Fruit fly (Drosophila melanogaster) whole organism, wandering third instar larva: ENCODE measurements around the gene Mvd.

ENCODE experiments used
- Abd-B ChIP-seq: fragments of >200 bp; optimal IDR thresholded peaks from 2 replicates; lab custom pipeline; 2017; ENCODE audit warnings: missing biosample characterization, missing genetic modification characterization
- CG32264 ChIP-seq: fragments of 200-800 bp; sonication (Bioruptor generic); optimal IDR thresholded peaks from 2 replicates; lab custom pipeline; 2016; ENCODE audit warnings: missing biosample characterization, missing genetic modification characterization
- CG9705 ChIP-seq: fragments of 200-800 bp; sonication (Bioruptor generic); optimal IDR thresholded peaks from 2 replicates; lab custom pipeline; 2018; ENCODE audit warnings: missing biosample characterization, mild to moderate bottlenecking, missing genetic modification characterization
- CrebA ChIP-seq: fragments of 200-800 bp; sonication (Bioruptor generic); optimal IDR thresholded peaks from 2 replicates; lab custom pipeline; 2016; ENCODE audit warnings: missing biosample characterization, mild to moderate bottlenecking, missing genetic modification characterization, borderline replicate concordance
- Dfd ChIP-seq: fragments of >200 bp; optimal IDR thresholded peaks from 2 replicates; lab custom pipeline; 2017; ENCODE audit warnings: missing biosample characterization, missing genetic modification characterization
- HLH106 ChIP-seq: fragments of 200-800 bp; optimal IDR thresholded peaks from 3 replicates; lab custom pipeline; 2019; ENCODE audit warnings: missing biosample characterization, mild to moderate bottlenecking, missing genetic modification characterization, moderate library complexity
- Hnf4 ChIP-seq: fragments of 200-800 bp; sonication (Bioruptor generic); optimal IDR thresholded peaks from 2 replicates; lab custom pipeline; 2016; ENCODE audit warnings: missing biosample characterization, mild to moderate bottlenecking, missing genetic modification characterization
- Hr78 ChIP-seq: fragments of >200 bp; optimal IDR thresholded peaks from 2 replicates; lab custom pipeline; 2017; ENCODE audit warnings: missing biosample characterization, missing genetic modification characterization
- Hr83 ChIP-seq: fragments of 200-300 bp; sonication (Bioruptor generic); optimal IDR thresholded peaks from 2 replicates; lab custom pipeline; 2016; ENCODE audit warnings: missing biosample characterization, mild to moderate bottlenecking, missing genetic modification characterization, moderate library complexity; ENCODE audit not compliant: poor library complexity, severe bottlenecking
- Jra ChIP-seq: sonication (Bioruptor generic); optimal IDR thresholded peaks from 2 replicates; lab custom pipeline; 2016; ENCODE audit warnings: missing biosample characterization, missing genetic modification characterization
- Myc ChIP-seq: fragments of >200 bp; optimal IDR thresholded peaks from 2 replicates; lab custom pipeline; 2017
- OdsH ChIP-seq: fragments of 200-800 bp; sonication (Bioruptor generic); optimal IDR thresholded peaks from 2 replicates; lab custom pipeline; 2016; ENCODE audit warnings: missing biosample characterization, mild to moderate bottlenecking, missing genetic modification characterization
- Rel ChIP-seq, 2 experiments: fragments of 200-800 bp; sonication (Bioruptor generic) in 1 of 2; optimal IDR thresholded peaks; 2 replicates in 1 of 2; 3 replicates in 1 of 2; lab custom pipeline; 2016 to 2019; ENCODE audit warnings: mild to moderate bottlenecking in 2 of 2, missing biosample characterization in 2 of 2, missing genetic modification characterization in 2 of 2, moderate library complexity in 1 of 2
- Sp1 ChIP-seq: fragments of 200-800 bp; sonication (Bioruptor generic); optimal IDR thresholded peaks from 3 replicates; lab custom pipeline; 2019; ENCODE audit warnings: missing biosample characterization, mild to moderate bottlenecking, missing genetic modification characterization, moderate library complexity
- Vsx2 ChIP-seq: fragments of 200-300, 225-300 bp; sonication (Bioruptor generic); optimal IDR thresholded peaks from 2 replicates; lab custom pipeline; 2018; ENCODE audit warnings: missing biosample characterization, missing genetic modification characterization; ENCODE audit not compliant: partially characterized antibody
- br ChIP-seq: fragments of 200-800 bp; sonication (Bioruptor generic); optimal IDR thresholded peaks from 2 replicates; lab custom pipeline; 2016; ENCODE audit warnings: missing biosample characterization, missing genetic modification characterization
- brk ChIP-seq: fragments of 200-800 bp; sonication (Bioruptor generic); optimal IDR thresholded peaks from 2 replicates; lab custom pipeline; 2016; ENCODE audit warnings: missing biosample characterization, mild to moderate bottlenecking, missing genetic modification characterization
- dl ChIP-seq, 2 experiments: fragments of 175-275, 200-275 bp in 1 of 2; fragments of 200-275 bp in 1 of 2; sonication (Bioruptor generic); optimal IDR thresholded peaks; lab custom pipeline; 2018; ENCODE audit warnings: mild to moderate bottlenecking in 2 of 2, missing biosample characterization in 2 of 2, missing genetic modification characterization in 2 of 2, moderate library complexity in 2 of 2; ENCODE audit not compliant: partially characterized antibody in 2 of 2, insufficient read depth in 1 of 2
- dmrt93B ChIP-seq: fragments of 200-800 bp; sonication (Bioruptor generic); optimal IDR thresholded peaks from 2 replicates; lab custom pipeline; 2018; ENCODE audit warnings: missing biosample characterization, mild to moderate bottlenecking, missing genetic modification characterization
- dsf ChIP-seq: sonication (Bioruptor generic); optimal IDR thresholded peaks from 2 replicates; lab custom pipeline; 2016; ENCODE audit warnings: missing biosample characterization, missing genetic modification characterization, borderline replicate concordance
- ey ChIP-seq: fragments of 200-800 bp; sonication (Bioruptor generic); optimal IDR thresholded peaks from 2 replicates; lab custom pipeline; 2016; ENCODE audit warnings: missing biosample characterization, missing genetic modification characterization
- foxo ChIP-seq, 2 experiments: fragments of 200-800 bp; sonication (Bioruptor generic); optimal IDR thresholded peaks; 2 replicates in 1 of 2; 3 replicates in 1 of 2; lab custom pipeline; 2016 to 2017; ENCODE audit warnings: missing biosample characterization in 2 of 2, missing genetic modification characterization in 2 of 2
- fru ChIP-seq: fragments of 200-800 bp; sonication (Bioruptor generic); optimal IDR thresholded peaks from 3 replicates; lab custom pipeline; 2016; ENCODE audit warnings: missing biosample characterization, mild to moderate bottlenecking, missing genetic modification characterization
- h ChIP-seq: fragments of 200-800 bp; sonication (Bioruptor generic); optimal IDR thresholded peaks from 3 replicates; lab custom pipeline; 2016; ENCODE audit warnings: missing biosample characterization, mild to moderate bottlenecking, missing genetic modification characterization
- jim ChIP-seq: fragments of 175-275, 200-325 bp; sonication (Bioruptor generic); optimal IDR thresholded peaks from 2 replicates; lab custom pipeline; 2016; ENCODE audit warnings: missing biosample characterization, mild to moderate bottlenecking, missing genetic modification characterization
- psq ChIP-seq: fragments of 200-800 bp; sonication (Bioruptor generic); optimal IDR thresholded peaks from 3 replicates; lab custom pipeline; 2017; ENCODE audit warnings: missing biosample characterization, mild to moderate bottlenecking, missing genetic modification characterization, moderate library complexity
- rgr ChIP-seq: fragments of 200-800 bp; sonication (Bioruptor generic); optimal IDR thresholded peaks from 3 replicates; lab custom pipeline; 2016; ENCODE audit warnings: missing biosample characterization, mild to moderate bottlenecking, missing genetic modification characterization
- sage ChIP-seq: fragments of 200-800 bp; sonication (Bioruptor generic); optimal IDR thresholded peaks from 2 replicates; lab custom pipeline; 2016; ENCODE audit warnings: missing biosample characterization, mild to moderate bottlenecking, missing genetic modification characterization
- sv ChIP-seq: fragments of 200-800 bp; sonication (Bioruptor generic); optimal IDR thresholded peaks from 3 replicates; lab custom pipeline; 2016; ENCODE audit warnings: missing biosample characterization, missing genetic modification characterization
- tai ChIP-seq: sonication (Bioruptor generic); optimal IDR thresholded peaks from 2 replicates; lab custom pipeline; 2016; ENCODE audit warnings: missing biosample characterization, missing genetic modification characterization
- woc ChIP-seq: sonication (Bioruptor generic); optimal IDR thresholded peaks from 2 replicates; lab custom pipeline; 2016; ENCODE audit warnings: missing biosample characterization, mild to moderate bottlenecking, missing genetic modification characterization

Mvd gene

DNA sequence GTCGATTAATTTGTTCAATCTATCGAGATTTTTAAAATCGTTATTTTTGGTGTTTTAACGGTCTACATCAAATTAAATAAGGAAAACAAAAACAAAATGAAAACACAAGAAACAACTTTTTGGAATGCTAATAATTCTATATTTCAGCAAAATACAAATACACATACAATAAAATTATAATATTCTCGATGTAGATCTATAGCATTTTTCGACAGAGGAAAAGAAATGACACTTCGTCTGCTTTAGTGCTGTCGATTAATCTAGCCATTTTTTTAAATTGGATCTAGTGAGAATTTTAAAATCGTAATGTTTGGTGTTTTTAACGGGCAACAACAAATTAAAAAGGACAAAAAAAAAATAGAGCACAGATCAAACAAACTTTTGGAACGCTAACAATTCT, 11.9 kb upstream of the Mvd start, which contains the start of gene Arp6:
Gene Arp6 (minus strand): TSS at position 11 of the 400 bp plus-strand sequence.
- TF ChIP-seq Myc (lab: Kevin White, UChicago) = peak; percentile 81
- peak; percentile 5 for TF ChIP-seq HLH106 (tag; lab: Kevin White, UChicago)
- TF ChIP-seq tai (GFP tag; lab: Kevin White, UChicago) = no peak
- TF ChIP-seq Hr78 (GFP tag; lab: Kevin White, UChicago) = no peak
- peak; percentile 37 for TF ChIP-seq woc

DNA sequence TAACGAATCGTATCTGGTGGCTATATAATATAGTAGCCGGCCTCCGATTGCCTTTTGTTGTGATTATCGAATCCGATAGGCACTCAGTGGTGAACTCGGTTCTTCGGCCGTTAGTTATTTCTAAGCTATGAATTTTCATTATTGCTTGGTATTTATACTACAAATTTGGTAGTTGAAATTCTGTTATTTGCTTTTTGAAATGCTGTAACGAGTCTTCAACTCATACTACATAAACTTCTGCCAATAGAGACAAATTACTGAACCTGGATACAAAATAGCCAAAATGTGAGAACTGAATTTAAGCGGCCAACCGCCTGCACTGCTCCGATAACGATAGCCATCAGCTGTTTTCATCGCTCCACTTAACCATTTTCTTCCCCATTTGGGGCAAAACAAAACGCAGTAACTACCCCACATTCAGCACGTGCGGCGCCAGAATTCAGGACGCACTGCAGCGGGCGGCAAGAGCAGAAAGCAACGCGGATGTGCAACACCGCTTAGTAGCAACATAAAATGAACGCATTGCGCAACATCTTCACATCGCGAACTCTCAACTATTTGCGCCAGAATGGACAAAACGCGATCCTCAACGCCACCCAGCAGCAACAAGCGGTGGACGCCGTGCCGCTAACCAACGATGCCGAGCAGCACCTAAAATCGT, 9.9 kb upstream of the Mvd start, which contains the start of the genes CG11679 and CG8206:
Gene CG11679 (minus strand): TSS at position 65 of the 661 bp plus-strand sequence.
Gene CG8206 (plus strand): TSS at position 341 of the 661 bp plus-strand sequence.
- TF ChIP-seq br = peak; percentile 37
- no peak for TF ChIP-seq CrebA (GFP tag; lab: Kevin White, UChicago)
- peak; percentile 31 for TF ChIP-seq OdsH
- peak; percentile 55 for TF ChIP-seq Sp1
- TF ChIP-seq CG9705 (GFP tag; lab: Kevin White, UChicago) = peak; percentile 61
- TF ChIP-seq Myc (lab: Kevin White, UChicago) = peak; percentile 97
- peak; percentile 43 for TF ChIP-seq psq
- no peak for TF ChIP-seq Abd-B
- no peak for TF ChIP-seq sv (GFP tag; lab: Kevin White, UChicago)
- TF ChIP-seq jim (GFP tag; lab: Kevin White, UChicago) = no peak
- peak; percentile 62 for TF ChIP-seq fru (GFP tag; lab: Kevin White, UChicago)
- TF ChIP-seq HLH106 (tag; lab: Kevin White, UChicago) = peak; percentile 78
- TF ChIP-seq dsf (GFP tag; lab: Kevin White, UChicago) = no peak
- TF ChIP-seq woc = peak; percentile 86
- TF ChIP-seq sage (GFP tag; lab: Kevin White, UChicago) = no peak
- no peak for TF ChIP-seq Dfd
- TF ChIP-seq rgr (GFP tag; lab: Kevin White, UChicago) = peak; percentile 61
- no peak for TF ChIP-seq Rel (GFP tag; optimal IDR thresholded peaks at IDR 0.05; lab: Kevin White, UChicago)
- TF ChIP-seq Rel (tag; optimal IDR thresholded peaks at IDR 0.05; lab: Kevin White, UChicago) = peak; percentile 61
- TF ChIP-seq Hr83 = no peak
- TF ChIP-seq foxo (GFP tag; optimal IDR thresholded peaks at IDR 0.05; lab: Kevin White, UChicago) = peak in 1 of 2 experiments; percentile 72
- peak; percentile 63 for TF ChIP-seq h
- peak; percentile 36 for TF ChIP-seq ey

DNA sequence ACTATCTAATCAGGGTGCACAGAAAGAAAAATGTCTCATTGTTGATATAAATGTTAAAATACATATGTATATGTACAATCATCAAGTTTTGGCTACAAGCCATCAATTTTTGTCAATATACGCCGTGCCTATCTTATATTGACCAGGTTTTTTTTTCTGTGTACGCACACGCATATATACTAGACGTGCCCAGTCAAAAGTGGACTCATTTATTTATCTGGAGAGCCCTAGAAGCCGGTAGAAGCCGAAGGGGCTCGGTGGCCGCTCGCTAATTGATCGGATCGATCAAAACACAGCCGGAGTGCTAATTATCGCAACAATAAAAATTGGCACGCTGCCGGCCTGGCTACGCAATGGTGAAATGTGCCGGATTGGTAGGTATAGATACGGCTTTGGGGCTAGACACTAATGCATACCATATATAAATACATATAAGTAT, 8.7 kb upstream of the Mvd start:
- TF ChIP-seq brk (GFP tag; lab: Kevin White, UChicago) (no peak), woc (peak; percentile 52), CG32264 (GFP tag; lab: Kevin White, UChicago) (peak; percentile 48), rgr (GFP tag; lab: Kevin White, UChicago) (peak; percentile 82), Hr83 (peak; percentile 14), fru (GFP tag; lab: Kevin White, UChicago) (peak; percentile 85), ey (peak; percentile 84), jim (GFP tag; lab: Kevin White, UChicago) (no peak), br (peak; percentile 86), sv (GFP tag; lab: Kevin White, UChicago) (peak; percentile 55), Rel (GFP tag; optimal IDR thresholded peaks at IDR 0.05; lab: Kevin White, UChicago) (no peak), Rel (tag; optimal IDR thresholded peaks at IDR 0.05; lab: Kevin White, UChicago) (peak; percentile 57), dl (GFP tag; optimal IDR thresholded peaks at IDR 0.05; lab: Kevin White, UChicago; ENCODE audit: insufficient read depth in 1 of 2, partially characterized antibody in 2 of 2) (no peak), Abd-B (no peak), Dfd (no peak), foxo (GFP tag; optimal IDR thresholded peaks at IDR 0.05; lab: Kevin White, UChicago) (peak; percentile 49 to 85), HLH106 (tag; lab: Kevin White, UChicago) (peak; percentile 77), Hnf4 (GFP tag; lab: Kevin White, UChicago) (peak; percentile 84), h (peak; percentile 97), OdsH (peak; percentile 82), Jra (peak; percentile 74), psq (peak; percentile 61), Sp1 (peak; percentile 84), dmrt93B (GFP tag; lab: Kevin White, UChicago) (no peak)

DNA sequence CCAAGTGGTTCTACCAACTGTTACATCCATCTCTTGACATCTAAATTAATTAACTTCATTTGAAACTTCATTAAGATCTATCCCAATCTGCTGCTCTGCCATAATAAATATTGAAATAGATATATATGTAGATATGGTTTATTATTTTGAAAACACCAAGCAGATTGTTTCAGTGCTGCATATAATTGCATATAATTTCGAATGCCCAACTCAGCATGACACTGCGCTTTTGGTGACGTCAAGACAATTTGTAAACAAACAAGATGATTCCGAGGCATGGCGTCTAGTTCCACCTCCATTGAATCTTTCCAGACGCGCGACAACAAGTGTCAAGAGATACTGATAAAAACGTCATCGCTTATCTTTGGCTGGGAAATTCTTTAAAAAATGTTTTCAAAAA, 8.1 kb upstream of the Mvd start:
- TF ChIP-seq Vsx2 (GFP tag; lab: Kevin White, UChicago) = no peak
- TF ChIP-seq woc = no peak
- no peak for TF ChIP-seq jim (GFP tag; lab: Kevin White, UChicago)
- no peak for TF ChIP-seq Sp1
- TF ChIP-seq, all 38 proteins: peak for 0
